Fruit fly (Drosophila melanogaster) whole organism, prepupa: Measurements from ENCODE around the gene Ptpmeg.

Source experiments
- Blimp-1 ChIP-seq: fragments of 200-800 bp; sonication (Bioruptor generic); optimal IDR thresholded peaks from 3 replicates; lab custom pipeline; 2017; ENCODE audit warnings: missing biosample characterization, missing genetic modification characterization, mild to moderate bottlenecking, moderate library complexity, missing genetic modification reagents
- CG10631 ChIP-seq: fragments of 200-800 bp; sonication (Bioruptor generic); optimal IDR thresholded peaks from 2 replicates; lab custom pipeline; 2016; ENCODE audit warnings: missing biosample characterization, missing genetic modification characterization
- CG10669 ChIP-seq: fragments of 200-800 bp; sonication (Bioruptor generic); optimal IDR thresholded peaks from 3 replicates; lab custom pipeline; 2018; ENCODE audit warnings: missing biosample characterization, mild to moderate bottlenecking, missing genetic modification characterization, moderate library complexity
- CG11294 ChIP-seq: fragments of 200-800 bp; sonication (Bioruptor generic); IDR thresholded peaks from 2 replicates; pipeline ENCODE4 v1.3.6; 2022; ENCODE audit warnings: missing biosample characterization, missing genetic modification characterization
- CG11762 ChIP-seq: fragments of 200-800 bp; sonication (Bioruptor generic); optimal IDR thresholded peaks from 3 replicates; lab custom pipeline; 2016; ENCODE audit warnings: missing biosample characterization, missing genetic modification characterization; ENCODE audit not compliant: insufficient read depth
- CG15336 ChIP-seq: fragments of 200-800 bp; sonication (Bioruptor generic); IDR thresholded peaks from 2 replicates; pipeline ENCODE4 v1.3.6; 2022; ENCODE audit warnings: missing biosample characterization, missing genetic modification characterization
- CG1621 ChIP-seq: fragments of 200-800 bp; sonication (Bioruptor generic); optimal IDR thresholded peaks from 3 replicates; lab custom pipeline; 2018; ENCODE audit warnings: missing biosample characterization, mild to moderate bottlenecking, missing genetic modification characterization
- CG16779 ChIP-seq: fragments of 200-800 bp; sonication (Bioruptor generic); optimal IDR thresholded peaks from 3 replicates; lab custom pipeline; 2017; ENCODE audit warnings: missing biosample characterization, mild to moderate bottlenecking, missing genetic modification characterization
- CG31627 ChIP-seq: fragments of 200-800 bp; sonication (Bioruptor generic); optimal IDR thresholded peaks from 3 replicates; lab custom pipeline; 2016; ENCODE audit warnings: missing biosample characterization, missing genetic modification characterization
- CG34406 ChIP-seq: fragments of 200-800 bp; sonication (Bioruptor generic); optimal IDR thresholded peaks from 3 replicates; lab custom pipeline; 2016; ENCODE audit warnings: missing biosample characterization, missing genetic modification characterization
- CG3919 ChIP-seq: fragments of 200-800 bp; sonication (Bioruptor generic); optimal IDR thresholded peaks from 3 replicates; lab custom pipeline; 2016; ENCODE audit warnings: missing biosample characterization, missing genetic modification characterization
- CG4318 ChIP-seq: fragments of 200-800 bp; sonication (Bioruptor generic); optimal IDR thresholded peaks from 3 replicates; lab custom pipeline; 2017; ENCODE audit warnings: missing biosample characterization, mild to moderate bottlenecking, missing genetic modification characterization
- CG6163 ChIP-seq: fragments of 200-800 bp; sonication (Bioruptor generic); IDR thresholded peaks from 3 replicates; pipeline ENCODE4 v1.3.6; 2022; ENCODE audit warnings: missing biosample characterization, missing genetic modification characterization
- CG6276 ChIP-seq: fragments of 200-800 bp; sonication (Bioruptor generic); optimal IDR thresholded peaks from 2 replicates; lab custom pipeline; 2017; ENCODE audit warnings: missing biosample characterization, mild to moderate bottlenecking, missing genetic modification characterization
- CG6792 ChIP-seq: fragments of 200-800 bp; sonication (Bioruptor generic); optimal IDR thresholded peaks from 3 replicates; lab custom pipeline; 2016; ENCODE audit warnings: missing biosample characterization, missing genetic modification characterization
- CG6808 ChIP-seq: fragments of 200-800 bp; sonication (Bioruptor generic); optimal IDR thresholded peaks from 3 replicates; lab custom pipeline; 2017; ENCODE audit warnings: missing biosample characterization, missing genetic modification characterization, mild to moderate bottlenecking, moderate library complexity, missing genetic modification reagents
- CG6854 ChIP-seq: fragments of 200-800 bp; sonication (Bioruptor generic); optimal IDR thresholded peaks from 2 replicates; lab custom pipeline; 2017; ENCODE audit warnings: missing biosample characterization, mild to moderate bottlenecking, missing genetic modification characterization
- CG8119 ChIP-seq: fragments of 200-800 bp; sonication (Bioruptor generic); IDR thresholded peaks from 3 replicates; pipeline ENCODE4 v1.3.6; 2022; ENCODE audit warnings: missing biosample characterization, missing genetic modification characterization
- CG8632 ChIP-seq: fragments of 200-800 bp; sonication (Bioruptor generic); optimal IDR thresholded peaks from 3 replicates; lab custom pipeline; 2016; ENCODE audit warnings: missing biosample characterization, missing genetic modification characterization
- CG9139 ChIP-seq: fragments of 200-800 bp; sonication (Bioruptor generic); optimal IDR thresholded peaks from 3 replicates; lab custom pipeline; 2017; ENCODE audit warnings: missing biosample characterization, mild to moderate bottlenecking, missing genetic modification characterization
- Eip75B ChIP-seq: fragments of 200-800 bp; sonication (Bioruptor generic); optimal IDR thresholded peaks from 3 replicates; lab custom pipeline; 2016; ENCODE audit warnings: missing biosample characterization, missing genetic modification characterization
- Eip78C ChIP-seq: fragments of 200-800 bp; sonication (Bioruptor generic); peaks from one replicate; lab custom pipeline; 2016; ENCODE audit warnings: missing biosample characterization, missing genetic modification characterization
- Ets21C ChIP-seq: fragments of 200-800 bp; sonication (Bioruptor generic); optimal IDR thresholded peaks from 3 replicates; lab custom pipeline; 2016; ENCODE audit warnings: missing biosample characterization, missing genetic modification characterization
- Ets96B ChIP-seq: fragments of 200-800 bp; optimal IDR thresholded peaks from 2 replicates; lab custom pipeline; 2019; ENCODE audit warnings: missing biosample characterization, mild to moderate bottlenecking, missing genetic modification characterization, moderate library complexity
- Hr38 ChIP-seq: sonication (Bioruptor generic); optimal IDR thresholded peaks from 2 replicates; lab custom pipeline; 2016; ENCODE audit warnings: missing biosample characterization, missing genetic modification characterization
- Hr39 ChIP-seq: fragments of 200-800 bp; sonication (Bioruptor generic); optimal IDR thresholded peaks from 2 replicates; lab custom pipeline; 2016; ENCODE audit warnings: missing biosample characterization, missing genetic modification characterization
- Lpt ChIP-seq: fragments of 200-800 bp; sonication (Bioruptor generic); optimal IDR thresholded peaks from 3 replicates; lab custom pipeline; 2016; ENCODE audit warnings: missing biosample characterization, missing genetic modification characterization
- Met ChIP-seq: fragments of 200-800 bp; sonication (Bioruptor generic); optimal IDR thresholded peaks from 3 replicates; lab custom pipeline; 2016; ENCODE audit warnings: missing biosample characterization, missing genetic modification characterization
- Sox102F ChIP-seq: fragments of 200-800 bp; sonication (Bioruptor generic); optimal IDR thresholded peaks from 2 replicates; lab custom pipeline; 2016; ENCODE audit warnings: missing biosample characterization, mild to moderate bottlenecking, missing genetic modification characterization
- Sox14 ChIP-seq: fragments of 200-800 bp; sonication (Bioruptor generic); optimal IDR thresholded peaks from 3 replicates; lab custom pipeline; 2016; ENCODE audit warnings: missing biosample characterization, missing genetic modification characterization
- Sox15 ChIP-seq: fragments of 200-800 bp; sonication (Bioruptor generic); optimal IDR thresholded peaks from 3 replicates; lab custom pipeline; 2016; ENCODE audit warnings: missing biosample characterization, missing genetic modification characterization
- acj6 ChIP-seq: fragments of 200-800 bp; sonication (Bioruptor generic); optimal IDR thresholded peaks from 3 replicates; lab custom pipeline; 2016; ENCODE audit warnings: missing biosample characterization, missing genetic modification characterization
- cyc ChIP-seq: fragments of 200-800 bp; sonication (Bioruptor generic); optimal IDR thresholded peaks from 3 replicates; lab custom pipeline; 2016; ENCODE audit warnings: missing biosample characterization, missing genetic modification characterization
- dsx ChIP-seq: fragments of 200-800 bp; optimal IDR thresholded peaks from 3 replicates; lab custom pipeline; 2019; ENCODE audit warnings: missing biosample characterization, mild to moderate bottlenecking, missing genetic modification characterization, moderate library complexity; ENCODE audit not compliant: poor library complexity, severe bottlenecking
- eg ChIP-seq: fragments of 200-800 bp; sonication (Bioruptor generic); IDR thresholded peaks from 3 replicates; pipeline ENCODE4 v1.3.6; 2022; ENCODE audit warnings: missing biosample characterization, missing genetic modification characterization
- esn ChIP-seq: fragments of 200-800 bp; sonication (Bioruptor generic); optimal IDR thresholded peaks from 2 replicates; lab custom pipeline; 2016; ENCODE audit warnings: missing biosample characterization, mild to moderate bottlenecking, missing genetic modification characterization, moderate library complexity
- fd59A ChIP-seq: fragments of 200-800 bp; sonication (Bioruptor generic); optimal IDR thresholded peaks from 2 replicates; lab custom pipeline; 2017; ENCODE audit warnings: missing biosample characterization, mild to moderate bottlenecking, missing genetic modification characterization, missing genetic modification reagents
- fd85E ChIP-seq: fragments of 200-800 bp; sonication (Bioruptor generic); optimal IDR thresholded peaks from 3 replicates; lab custom pipeline; 2016; ENCODE audit warnings: missing biosample characterization, missing genetic modification characterization
- fkh ChIP-seq: fragments of 200-800 bp; sonication (Bioruptor generic); optimal IDR thresholded peaks from 3 replicates; lab custom pipeline; 2017; ENCODE audit warnings: missing biosample characterization, mild to moderate bottlenecking, missing genetic modification characterization, moderate library complexity
- lz ChIP-seq: fragments of 200-800 bp; sonication (Bioruptor generic); optimal IDR thresholded peaks from 3 replicates; lab custom pipeline; 2016; ENCODE audit warnings: missing biosample characterization, missing genetic modification characterization
- net ChIP-seq: fragments of 200-800 bp; sonication (Bioruptor generic); optimal IDR thresholded peaks from 3 replicates; lab custom pipeline; 2016; ENCODE audit warnings: missing biosample characterization, missing genetic modification characterization
- pdm3 ChIP-seq: fragments of 200-800 bp; sonication (Bioruptor generic); optimal IDR thresholded peaks from 3 replicates; lab custom pipeline; 2016; ENCODE audit warnings: missing biosample characterization, missing genetic modification characterization
- salr ChIP-seq, 2 experiments: fragments of 200-800 bp; sonication (Bioruptor generic); optimal IDR thresholded peaks; 3 replicates each; lab custom pipeline; 2016 to 2018; ENCODE audit warnings: missing biosample characterization in 2 of 2, missing genetic modification characterization in 2 of 2, mild to moderate bottlenecking in 1 of 2
- ss ChIP-seq, 2 experiments: fragments of 200-800 bp; sonication (Bioruptor generic); optimal IDR thresholded peaks; 2 replicates in 1 of 2; 3 replicates in 1 of 2; lab custom pipeline; 2017 to 2018; ENCODE audit warnings: mild to moderate bottlenecking in 2 of 2, missing biosample characterization in 2 of 2, missing genetic modification characterization in 2 of 2, moderate library complexity in 1 of 2
- svp ChIP-seq: fragments of 200-800 bp; sonication (Bioruptor generic); peaks from one replicate; lab custom pipeline; 2016; ENCODE audit warnings: missing biosample characterization, missing genetic modification characterization
- topi ChIP-seq: fragments of 200-800 bp; sonication (Bioruptor generic); optimal IDR thresholded peaks from 3 replicates; lab custom pipeline; 2016; ENCODE audit warnings: missing biosample characterization, missing genetic modification characterization
- vri ChIP-seq: fragments of 200-800 bp; sonication (Bioruptor generic); optimal IDR thresholded peaks from 3 replicates; lab custom pipeline; 2016; ENCODE audit warnings: missing biosample characterization, mild to moderate bottlenecking, missing genetic modification characterization

Gene Ptpmeg

dm6 chr3L:343316-343715, 15.4 kb downstream of the Ptpmeg start:
- TF ChIP-seq Eip78C (GFP tag; lab: Kevin White, UChicago): peak; percentile 62
- no peak for TF ChIP-seq fd85E (GFP tag; lab: Kevin White, UChicago)

- TF ChIP-seq CG11762 (no peak), Hr38 (GFP tag; lab: Kevin White, UChicago) (no peak), topi (GFP tag; lab: Kevin White, UChicago) (peak; percentile 45), eg (GFP tag; lab: Robert Waterston, UW) (peak; percentile 16), svp (GFP tag; lab: Kevin White, UChicago) (peak; percentile 80), Ets96B (peak; percentile 13), cyc (GFP tag; lab: Kevin White, UChicago) (peak; percentile 62), CG6276 (GFP tag; lab: Kevin White, UChicago) (peak; percentile 60), salr (GFP tag; optimal IDR thresholded peaks at IDR 0.05; lab: Kevin White, UChicago) (no peak), CG6792 (GFP tag; lab: Kevin White, UChicago) (no peak), CG16779 (peak; percentile 22), acj6 (GFP tag; lab: Kevin White, UChicago) (peak; percentile 45), ss (GFP tag; optimal IDR thresholded peaks at IDR 0.05; lab: Kevin White, UChicago) (peak; percentile 18 to 41), Hr39 (GFP tag; lab: Kevin White, UChicago) (peak; percentile 74), CG6163 (GFP tag; lab: Robert Waterston, UW) (peak; percentile 33; the same call in 2 of the 3 replicates), fkh (GFP tag; lab: Kevin White, UChicago) (peak; percentile 52), vri (peak; percentile 29), Lpt (GFP tag; lab: Kevin White, UChicago) (no peak), Met (GFP tag; lab: Kevin White, UChicago) (peak; percentile 44), CG8119 (GFP tag; lab: Robert Waterston, UW) (0 out of 3 replicates have a peak, but pooled peaks have one; percentile 15), dsx (GFP tag; lab: Kevin White, UChicago) (peak; percentile 70), net (GFP tag; lab: Kevin White, UChicago) (peak; percentile 28), CG4318 (GFP tag; lab: Kevin White, UChicago) (no peak), CG10669 (GFP tag; lab: Kevin White, UChicago) (no peak), CG9139 (GFP tag; lab: Kevin White, UChicago) (peak; percentile 29), fd59A (GFP tag; lab: Kevin White, UChicago) (no peak), Sox14 (GFP tag; lab: Kevin White, UChicago) (peak; percentile 66), CG3919 (peak; percentile 38), CG15336 (GFP tag; lab: Robert Waterston, UW) (peak; percentile 39; the same call in 1 of the 2 replicates), CG10631 (GFP tag; lab: Kevin White, UChicago) (peak; percentile 49), Ets21C (GFP tag; lab: Kevin White, UChicago) (peak; percentile 50), CG8632 (GFP tag; lab: Kevin White, UChicago) (no peak), CG6854 (GFP tag; lab: Kevin White, UChicago) (peak; percentile 55), CG31627 (GFP tag; lab: Kevin White, UChicago) (peak; percentile 68), pdm3 (GFP tag; lab: Kevin White, UChicago) (peak; percentile 57), esn (peak; percentile 62), CG11294 (GFP tag; lab: Robert Waterston, UW) (0 out of 2 replicates have a peak, but pooled peaks have one; percentile 9), Eip75B (GFP tag; lab: Kevin White, UChicago) (no peak), CG6808 (GFP tag; lab: Kevin White, UChicago) (no peak), CG34406 (GFP tag; lab: Kevin White, UChicago) (no peak), Eip78C (GFP tag; lab: Kevin White, UChicago) (peak; percentile 53), Blimp-1 (no peak), lz (GFP tag; lab: Kevin White, UChicago) (peak; percentile 69), fd85E (GFP tag; lab: Kevin White, UChicago) (peak; percentile 52), Sox102F (GFP tag; lab: Kevin White, UChicago) (peak; percentile 2), CG1621 (tag; lab: Kevin White, UChicago) (no peak), Sox15 (peak; percentile 6)
These were observed 19.1 kb downstream of the Ptpmeg start, which contains the start of gene mth for dm6 chr3L:346656-347640. Gene mth, minus strand, starts transcription at chr3L:346957.
